Fruit fly (Drosophila melanogaster): ENCODE measurements around the gene Pdss2.

DNA sequence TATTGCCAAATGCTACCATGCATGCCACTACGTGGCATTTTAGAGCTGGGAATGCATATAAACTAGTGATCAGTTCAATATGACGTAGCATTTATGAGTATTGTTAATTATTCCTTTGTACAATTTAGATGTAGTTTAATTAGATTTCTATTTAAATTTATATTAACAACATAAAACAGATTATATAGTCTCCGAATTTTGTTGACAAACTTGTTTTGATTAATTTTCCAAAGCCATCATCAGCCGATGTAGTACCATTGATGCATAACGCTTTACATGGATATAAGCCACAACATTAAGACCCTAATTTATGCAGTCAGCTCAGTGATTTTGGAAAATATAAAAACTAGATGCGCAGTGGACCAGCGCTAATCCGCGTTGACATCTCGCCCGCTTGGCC is 45.2 kb upstream of the Pdss2 start:
- TF ChIP-seq CG6272 (GFP tag; IDR thresholded peaks at IDR 0.05), result no peak
- TF ChIP-seq Kr (GFP tag; optimal IDR thresholded peaks at IDR 0.05), result no peak
- no peak for TF ChIP-seq danr (GFP tag; IDR thresholded peaks at IDR 0.05)
- TF ChIP-seq CG17568 (GFP tag; optimal IDR thresholded peaks at IDR 0.05), result no peak
- no peak for TF ChIP-seq CG11085 (GFP tag; IDR thresholded peaks at IDR 0.05)
- TF ChIP-seq Elba2 (GFP tag; optimal IDR thresholded peaks at IDR 0.05), result no peak
- no peak for TF ChIP-seq CG3726 (GFP tag; IDR thresholded peaks at IDR 0.05)
- TF ChIP-seq Hmr (GFP tag; optimal IDR thresholded peaks at IDR 0.05), result no peak
- no peak for TF ChIP-seq CG2129 (GFP tag; IDR thresholded peaks at IDR 0.05; ENCODE audit: partially characterized antibody)
- TF ChIP-seq knrl (GFP tag; IDR thresholded peaks at IDR 0.05; ENCODE audit: partially characterized antibody), result no peak
- no peak for TF ChIP-seq Bgb (GFP tag; IDR thresholded peaks at IDR 0.05; ENCODE audit: partially characterized antibody)
- no peak for TF ChIP-seq Atf-2 (GFP tag; optimal IDR thresholded peaks at IDR 0.05)
- TF ChIP-seq Adf1 (GFP tag; IDR thresholded peaks at IDR 0.05), result no peak
